Fruit fly (Drosophila melanogaster) whole organism, adult: ENCODE results near the gene CG43798.

Source experiments
- CG11617 ChIP-seq: fragments of 200-800 bp; sonication (Bioruptor generic); optimal IDR thresholded peaks from 2 replicates; lab custom pipeline; 2017; ENCODE audit warnings: mild to moderate bottlenecking, missing biosample characterization, missing genetic modification reagents, missing genetic modification characterization
- CG12768 ChIP-seq: fragments of 200-800 bp; sonication (Bioruptor generic); optimal IDR thresholded peaks from 2 replicates; lab custom pipeline; 2017; ENCODE audit warnings: missing biosample characterization, missing genetic modification characterization, mild to moderate bottlenecking, moderate library complexity, missing genetic modification reagents
- CG14711 ChIP-seq: fragments of 200-800 bp; sonication (Bioruptor generic); optimal IDR thresholded peaks from 2 replicates; lab custom pipeline; 2018; ENCODE audit warnings: missing biosample characterization, mild to moderate bottlenecking, missing genetic modification characterization, moderate library complexity
- CG1620 ChIP-seq: fragments of 200-800 bp; sonication (Bioruptor generic); optimal IDR thresholded peaks from 2 replicates; lab custom pipeline; 2016; ENCODE audit warnings: missing biosample characterization, missing genetic modification characterization
- CG33017 ChIP-seq: fragments of 200-800 bp; sonication (Bioruptor generic); optimal IDR thresholded peaks from 2 replicates; lab custom pipeline; 2018; ENCODE audit warnings: missing biosample characterization, mild to moderate bottlenecking, missing genetic modification characterization, moderate library complexity
- CG5204 ChIP-seq: fragments of 200-800 bp; sonication (Bioruptor generic); optimal IDR thresholded peaks from 2 replicates; lab custom pipeline; 2016; ENCODE audit warnings: missing biosample characterization, missing genetic modification characterization
- CG7101 ChIP-seq: fragments of 200-800 bp; sonication (Bioruptor generic); optimal IDR thresholded peaks from 2 replicates; lab custom pipeline; 2018; ENCODE audit warnings: missing biosample characterization, mild to moderate bottlenecking, missing genetic modification characterization, moderate library complexity
- Clk ChIP-seq: fragments of 200-800 bp; sonication (Bioruptor generic); optimal IDR thresholded peaks from 2 replicates; lab custom pipeline; 2017; ENCODE audit warnings: missing biosample characterization, missing genetic modification characterization
- Crg-1 ChIP-seq: fragments of 200-800 bp; sonication (Bioruptor generic); optimal IDR thresholded peaks from 2 replicates; lab custom pipeline; 2016; ENCODE audit warnings: missing biosample characterization, missing genetic modification characterization
- Hr96 ChIP-seq: fragments of 200-800 bp; sonication (Bioruptor generic); optimal IDR thresholded peaks from 2 replicates; lab custom pipeline; 2016; ENCODE audit warnings: missing biosample characterization, missing genetic modification characterization
- Mnt ChIP-seq: fragments of 200-800 bp; sonication (Bioruptor generic); optimal IDR thresholded peaks from 2 replicates; lab custom pipeline; 2016; ENCODE audit warnings: missing biosample characterization, mild to moderate bottlenecking, missing genetic modification characterization
- bab1 ChIP-seq: fragments of 200-800 bp; sonication (Bioruptor generic); optimal IDR thresholded peaks from 3 replicates; lab custom pipeline; 2019; ENCODE audit warnings: missing biosample characterization, mild to moderate bottlenecking, missing genetic modification characterization, moderate library complexity
- cic ChIP-seq: fragments of 200-800 bp; sonication (Bioruptor generic); optimal IDR thresholded peaks from 2 replicates; lab custom pipeline; 2017; ENCODE audit warnings: missing biosample characterization, mild to moderate bottlenecking, missing genetic modification characterization, moderate library complexity
- cnc ChIP-seq, 2 experiments: fragments of >200 bp; optimal IDR thresholded peaks; 2 replicates each; lab custom pipeline; 2017
- kay ChIP-seq: fragments of 200-800 bp; sonication (Bioruptor generic); peaks from one replicate; lab custom pipeline; 2016; ENCODE audit warnings: missing biosample characterization, missing genetic modification characterization, borderline replicate concordance
- ovo ChIP-seq: fragments of 200-800 bp; sonication (Bioruptor generic); optimal IDR thresholded peaks from 2 replicates; lab custom pipeline; 2016; ENCODE audit warnings: missing biosample characterization, missing genetic modification characterization
- pad ChIP-seq: fragments of 200-800 bp; sonication (Bioruptor generic); optimal IDR thresholded peaks from 3 replicates; lab custom pipeline; 2017; ENCODE audit warnings: missing biosample characterization, missing genetic modification characterization, mild to moderate bottlenecking, moderate library complexity, missing genetic modification reagents
- tj ChIP-seq: fragments of 200-800 bp; sonication (Bioruptor generic); optimal IDR thresholded peaks from 3 replicates; lab custom pipeline; 2017; ENCODE audit warnings: missing biosample characterization, mild to moderate bottlenecking, missing genetic modification characterization, moderate library complexity
- toe ChIP-seq: fragments of 200-800 bp; sonication (Bioruptor generic); optimal IDR thresholded peaks from 2 replicates; lab custom pipeline; 2016; ENCODE audit warnings: missing biosample characterization, missing genetic modification characterization

The CG43798 gene

dm6 chr2L:4646751-4647150 lies at the start of gene CG43798:
TSS of gene CG43798 (plus strand) at chr2L:4647051.
- TF ChIP-seq kay (no peak), cic (no peak), Mnt (GFP tag; lab: Kevin White, UChicago) (no peak), Crg-1 (GFP tag; lab: Kevin White, UChicago) (no peak), CG1620 (GFP tag; lab: Kevin White, UChicago) (no peak), CG7101 (tag; lab: Kevin White, UChicago) (no peak), cnc (optimal IDR thresholded peaks at IDR 0.05; lab: Kevin White, UChicago) (no peak), Hr96 (GFP tag; lab: Kevin White, UChicago) (no peak), pad (GFP tag; lab: Kevin White, UChicago) (no peak), toe (GFP tag; lab: Kevin White, UChicago) (no peak), CG14711 (tag; lab: Kevin White, UChicago) (no peak), Clk (GFP tag; lab: Kevin White, UChicago) (no peak), bab1 (GFP tag; lab: Kevin White, UChicago) (no peak), CG33017 (tag; lab: Kevin White, UChicago) (no peak), ovo (GFP tag; lab: Kevin White, UChicago) (no peak), CG12768 (GFP tag; lab: Kevin White, UChicago) (no peak)

- TF ChIP-seq ovo (GFP tag; lab: Kevin White, UChicago), result no peak
Measured at dm6 chr2L:4597580-4597979, 49.3 kb upstream of the CG43798 start.

DNA sequence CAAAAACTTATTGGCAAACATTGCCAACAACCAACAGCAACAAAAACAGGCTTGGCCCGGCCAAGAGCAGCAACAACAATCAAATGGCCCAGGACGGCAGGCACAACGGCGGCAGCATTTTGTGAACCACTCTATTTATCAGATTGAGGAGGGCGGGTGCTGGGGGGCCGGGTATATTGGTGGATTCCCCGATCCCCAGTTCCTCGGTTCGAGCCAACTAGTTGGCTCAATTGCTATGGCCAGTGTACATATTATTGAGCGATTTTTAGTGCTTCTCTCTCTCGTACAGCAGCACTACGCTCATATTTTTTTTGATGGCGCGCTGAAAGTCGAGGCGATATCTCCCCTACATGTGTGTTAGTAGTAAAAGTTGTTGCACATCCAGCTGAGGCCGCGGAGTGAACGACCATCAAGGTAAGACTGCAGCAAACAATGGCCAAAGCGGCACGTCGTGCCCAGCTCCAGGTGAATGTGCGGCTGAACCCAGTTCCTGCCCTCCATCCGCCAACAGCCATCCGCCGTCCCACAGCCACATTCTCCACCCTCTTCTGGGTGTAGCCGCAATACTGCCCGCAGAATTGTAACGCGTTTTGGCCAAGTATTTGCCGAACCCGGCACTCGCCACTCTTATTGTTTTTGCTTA lies 46.9 kb upstream of the CG43798 start:
- no peak for TF ChIP-seq tj (GFP tag; lab: Kevin White, UChicago)

DNA sequence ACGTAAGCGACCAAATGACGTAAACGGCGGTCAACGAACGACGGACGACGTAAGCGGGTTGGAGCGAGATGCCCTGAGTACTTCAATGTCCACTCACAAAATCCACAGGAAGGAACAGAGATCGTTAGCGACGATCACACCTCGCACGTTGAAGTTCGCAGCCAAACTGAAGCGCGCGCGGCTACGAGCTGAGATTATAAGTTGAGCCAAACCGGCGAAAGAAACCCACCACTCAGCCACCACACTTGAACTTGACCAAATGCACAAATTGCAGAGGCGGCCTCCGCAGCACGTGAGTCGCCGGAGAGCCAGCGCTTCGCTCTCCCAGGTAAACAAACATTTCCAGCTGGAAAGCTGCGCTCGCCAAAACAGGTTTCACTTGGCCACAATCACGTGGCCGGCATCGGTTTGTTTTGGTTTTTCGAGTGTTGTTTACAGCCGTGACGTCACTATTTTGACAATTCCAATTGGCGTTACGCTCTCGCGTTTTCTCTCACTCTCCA lies 32.7 kb upstream of the CG43798 start, which contains the start of gene dpy:
TSS of gene dpy (minus strand) at position 161 of the 503 bp plus-strand sequence.
- TF ChIP-seq cnc (optimal IDR thresholded peaks at IDR 0.05; lab: Kevin White, UChicago), result no peak
- TF ChIP-seq tj (GFP tag; lab: Kevin White, UChicago), result no peak
- TF ChIP-seq CG12768 (GFP tag; lab: Kevin White, UChicago), result no peak
- no peak for TF ChIP-seq ovo (GFP tag; lab: Kevin White, UChicago)
- no peak for TF ChIP-seq cic
- TF ChIP-seq CG33017 (tag; lab: Kevin White, UChicago), result no peak
- TF ChIP-seq CG7101 (tag; lab: Kevin White, UChicago), result no peak
- TF ChIP-seq Mnt (GFP tag; lab: Kevin White, UChicago), result peak; percentile 9

dm6 chr2L:4619172-4619571 lies 27.7 kb upstream of the CG43798 start:
- no peak for TF ChIP-seq CG11617 (GFP tag; lab: Kevin White, UChicago)
- TF ChIP-seq CG1620 (GFP tag; lab: Kevin White, UChicago), result no peak
- TF ChIP-seq tj (GFP tag; lab: Kevin White, UChicago), result no peak
- TF ChIP-seq Crg-1 (GFP tag; lab: Kevin White, UChicago), result no peak
- no peak for TF ChIP-seq CG14711 (tag; lab: Kevin White, UChicago)
- TF ChIP-seq CG5204, result no peak
- no peak for TF ChIP-seq cnc (optimal IDR thresholded peaks at IDR 0.05; lab: Kevin White, UChicago)
- TF ChIP-seq bab1 (GFP tag; lab: Kevin White, UChicago), result no peak

- TF ChIP-seq Hr96 (GFP tag; lab: Kevin White, UChicago), result no peak
- TF ChIP-seq CG12768 (GFP tag; lab: Kevin White, UChicago), result no peak
- no peak for TF ChIP-seq CG14711 (tag; lab: Kevin White, UChicago)
- TF ChIP-seq Mnt (GFP tag; lab: Kevin White, UChicago), result no peak
- TF ChIP-seq toe (GFP tag; lab: Kevin White, UChicago), result no peak
- no peak for TF ChIP-seq ovo (GFP tag; lab: Kevin White, UChicago)
- TF ChIP-seq Clk (GFP tag; lab: Kevin White, UChicago), result no peak
- TF ChIP-seq CG7101 (tag; lab: Kevin White, UChicago), result no peak
- TF ChIP-seq Crg-1 (GFP tag; lab: Kevin White, UChicago), result no peak
- TF ChIP-seq cic, result no peak
- no peak for TF ChIP-seq bab1 (GFP tag; lab: Kevin White, UChicago)
- TF ChIP-seq CG5204, result no peak
- TF ChIP-seq tj (GFP tag; lab: Kevin White, UChicago), result no peak
- TF ChIP-seq kay, result no peak
Measured at dm6 chr2L:4621926-4622325, 24.9 kb upstream of the CG43798 start.

DNA sequence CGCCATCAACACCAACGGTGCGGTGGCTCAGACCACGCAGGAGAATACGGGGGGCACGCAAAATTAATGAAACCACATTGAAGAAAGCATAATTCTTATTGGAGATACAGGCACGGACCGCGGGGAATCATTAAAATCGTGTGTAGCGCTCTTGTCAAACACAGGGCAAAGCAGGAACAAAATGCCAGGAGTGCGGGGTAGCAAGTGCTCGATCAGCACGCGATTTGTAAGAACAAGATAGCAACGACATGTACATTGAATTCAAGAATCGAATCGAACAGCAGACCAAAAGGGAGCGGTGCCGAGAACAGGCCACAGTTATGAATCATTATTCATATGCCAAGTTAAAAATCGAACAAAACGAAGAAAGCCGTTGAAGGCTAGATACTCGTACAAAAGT lies 19.9 kb upstream of the CG43798 start:
- TF ChIP-seq tj (GFP tag; lab: Kevin White, UChicago) (no peak), cnc (optimal IDR thresholded peaks at IDR 0.05; lab: Kevin White, UChicago) (no peak)

- TF ChIP-seq toe (GFP tag; lab: Kevin White, UChicago), result no peak
- no peak for TF ChIP-seq cic
- TF ChIP-seq Crg-1 (GFP tag; lab: Kevin White, UChicago), result no peak
- TF ChIP-seq ovo (GFP tag; lab: Kevin White, UChicago), result no peak
- no peak for TF ChIP-seq Mnt (GFP tag; lab: Kevin White, UChicago)
- no peak for TF ChIP-seq CG33017 (tag; lab: Kevin White, UChicago)
- TF ChIP-seq CG11617 (GFP tag; lab: Kevin White, UChicago), result no peak
- TF ChIP-seq Hr96 (GFP tag; lab: Kevin White, UChicago), result no peak
- no peak for TF ChIP-seq pad (GFP tag; lab: Kevin White, UChicago)
- no peak for TF ChIP-seq CG14711 (tag; lab: Kevin White, UChicago)
Measured at dm6 chr2L:4632997-4633396, 13.9 kb upstream of the CG43798 start.
